Worm (Caenorhabditis elegans): Measurements from ENCODE around the gene taf-11.1.

The taf-11.1 gene

ce11 chrX:4246237-4246697 lies 8.7 kb upstream of the taf-11.1 start (continued):
- TF ChIP-seq fkh-4 (tag; optimal IDR thresholded peaks at IDR 0.05; ENCODE audit: borderline replicate concordance) = no peak
- no peak for TF ChIP-seq lir-3 (tag; optimal IDR thresholded peaks at IDR 0.05; ENCODE audit: poor library complexity)
- TF ChIP-seq unc-130 (tag; optimal IDR thresholded peaks at IDR 0.05) = no peak
- no peak for TF ChIP-seq skn-1 (tag; optimal IDR thresholded peaks at IDR 0.05)
- no peak for TF ChIP-seq hlh-17 (GFP tag; optimal IDR thresholded peaks at IDR 0.05; ENCODE audit: borderline replicate concordance)
- peak; percentile 55 for TF ChIP-seq nhr-90 (tag; optimal IDR thresholded peaks at IDR 0.05; ENCODE audit: poor library complexity)
- peak; percentile 32 for TF ChIP-seq elt-2 (tag; optimal IDR thresholded peaks at IDR 0.05)
- no peak for TF ChIP-seq isw-1 (GFP tag; IDR thresholded peaks at IDR 0.05)
- TF ChIP-seq rnt-1 (tag; optimal IDR thresholded peaks at IDR 0.05) = no peak
- TF ChIP-seq mdl-1 (tag; optimal IDR thresholded peaks at IDR 0.05) = peak in 1 of 2 experiments; percentile 19
- no peak for TF ChIP-seq lin-39 (tag; optimal IDR thresholded peaks at IDR 0.05)
- TF ChIP-seq hpl-2 (GFP tag; optimal IDR thresholded peaks at IDR 0.05) = no peak
- TF ChIP-seq irx-1 (tag; optimal IDR thresholded peaks at IDR 0.05) = no peak
- TF ChIP-seq lsy-2 (tag; optimal IDR thresholded peaks at IDR 0.05) = no peak
- TF ChIP-seq fkh-8 (tag; optimal IDR thresholded peaks at IDR 0.05) = no peak
- no peak for TF ChIP-seq swsn-7 (tag; optimal IDR thresholded peaks at IDR 0.05)
- no peak for TF ChIP-seq lin-14 (GFP tag; optimal IDR thresholded peaks at IDR 0.05)
- no peak for TF ChIP-seq lin-13 (GFP tag; optimal IDR thresholded peaks at IDR 0.05)
- no peak for TF ChIP-seq C34B4.2 (tag; optimal IDR thresholded peaks at IDR 0.05)
- TF ChIP-seq elt-3 (tag; optimal IDR thresholded peaks at IDR 0.05) = peak in 1 of 6 experiments; percentile 37
- no peak for TF ChIP-seq lin-15B (tag; optimal IDR thresholded peaks at IDR 0.05)
- TF ChIP-seq nhr-77 (tag; optimal IDR thresholded peaks at IDR 0.05) = no peak
- no peak for TF ChIP-seq mep-1 (tag; optimal IDR thresholded peaks at IDR 0.05)
- no peak for TF ChIP-seq unc-62 (GFP tag; optimal IDR thresholded peaks at IDR 0.05)
- no peak for TF ChIP-seq tbx-2 (tag; optimal IDR thresholded peaks at IDR 0.05)
- no peak for TF ChIP-seq egl-27 (tag; optimal IDR thresholded peaks at IDR 0.05)
- no peak for TF ChIP-seq F16B12.6 (tag; optimal IDR thresholded peaks at IDR 0.05)
- TF ChIP-seq pax-3 (tag; optimal IDR thresholded peaks at IDR 0.05) = no peak
- no peak for TF ChIP-seq ceh-88 (GFP tag; IDR thresholded peaks at IDR 0.05)
- no peak for TF ChIP-seq fkh-10 (GFP tag; optimal IDR thresholded peaks at IDR 0.05)
- no peak for TF ChIP-seq unc-30 (tag; optimal IDR thresholded peaks at IDR 0.05)
- no peak for TF ChIP-seq mab-9 (GFP tag; IDR thresholded peaks at IDR 0.05)
- TF ChIP-seq C16A3.4 (tag; optimal IDR thresholded peaks at IDR 0.05) = no peak

ce11 chrX:4246867-4247591 lies 7.9 kb upstream of the taf-11.1 start, which contains the start of gene F48D6.4:
TSS of gene F48D6.4 (minus strand) at chrX:4247212.
- TF ChIP-seq nhr-85 (tag) = peak; percentile 14
- TF ChIP-seq efl-1 (optimal IDR thresholded peaks at IDR 0.05) = no peak
- peak in 1 of 2 experiments; percentile 23 for TF ChIP-seq efl-1 (GFP tag; optimal IDR thresholded peaks at IDR 0.05 in 1 of 2)
- TF ChIP-seq elt-2 (tag; optimal IDR thresholded peaks at IDR 0.05) = peak; percentile 33
- no peak for TF ChIP-seq tbx-2 (tag; optimal IDR thresholded peaks at IDR 0.05)
- peak; percentile 11 for TF ChIP-seq ama-1 (optimal IDR thresholded peaks at IDR 0.05)

ce11 chrX:4248417-4248816 lies 6.6 kb upstream of the taf-11.1 start:
- TF ChIP-seq rnt-1 (tag; optimal IDR thresholded peaks at IDR 0.05) (no peak), ama-1 (optimal IDR thresholded peaks at IDR 0.05) (no peak), ceh-63 (GFP tag; optimal IDR thresholded peaks at IDR 0.05) (no peak), snu-23 (GFP tag; optimal IDR thresholded peaks at IDR 0.05) (peak; percentile 9), irx-1 (tag; optimal IDR thresholded peaks at IDR 0.05) (no peak), nhr-77 (tag; optimal IDR thresholded peaks at IDR 0.05) (no peak), nhr-85 (tag) (peak; percentile 55), snpc-4 (tag; optimal IDR thresholded peaks at IDR 0.05) (no peak), lin-14 (GFP tag; optimal IDR thresholded peaks at IDR 0.05) (peak; percentile 30), unc-98 (GFP tag; IDR thresholded peaks at IDR 0.05) (no peak), ces-1 (GFP tag; optimal IDR thresholded peaks at IDR 0.05) (no peak), hlh-17 (GFP tag; optimal IDR thresholded peaks at IDR 0.05; ENCODE audit: borderline replicate concordance) (no peak), hlh-4 (tag; optimal IDR thresholded peaks at IDR 0.05) (no peak), grh-1 (GFP tag; IDR thresholded peaks at IDR 0.05) (no peak), vab-15 (tag; optimal IDR thresholded peaks at IDR 0.05) (no peak), nhr-71 (tag; optimal IDR thresholded peaks at IDR 0.05) (peak; percentile 26), ceh-8 (GFP tag; optimal IDR thresholded peaks at IDR 0.05) (no peak), swsn-7 (tag; optimal IDR thresholded peaks at IDR 0.05) (no peak), efl-3 (GFP tag; optimal IDR thresholded peaks at IDR 0.05) (no peak), nhr-47 (tag; optimal IDR thresholded peaks at IDR 0.05) (no peak)

All from whole organism, L1 larva.